Worm (Caenorhabditis elegans) whole organism, late embryonic: ENCODE results near the gene nid-1.

ENCODE experiments used
- F13H6.1 ChIP-seq: sonication (generic microtip); optimal IDR thresholded peaks from 2 replicates; lab custom pipeline; 2016; ENCODE audit warnings: missing genetic modification characterization, missing compliant biosample characterization
- K02D7.2 ChIP-seq: sonication (generic microtip); optimal IDR thresholded peaks from 2 replicates; lab custom pipeline; 2017; ENCODE audit warnings: mild to moderate bottlenecking, missing genetic modification characterization, missing compliant biosample characterization
- K09A11.1 ChIP-seq: sonication (generic microtip); optimal IDR thresholded peaks from 2 replicates; lab custom pipeline; 2017; ENCODE audit warnings: antibody characterized with exemption, mild to moderate bottlenecking, missing genetic modification characterization, missing compliant biosample characterization; ENCODE audit not compliant: insufficient read depth
- T23F11.4 ChIP-seq: fragments of 200-800 bp; sonication (Bioruptor generic); optimal IDR thresholded peaks from 2 replicates; lab custom pipeline; 2018; ENCODE audit warnings: mild to moderate bottlenecking, missing genetic modification characterization, missing compliant biosample characterization
- Y22D7AL.16 ChIP-seq: sonication (generic microtip); optimal IDR thresholded peaks from 2 replicates; lab custom pipeline; 2016; ENCODE audit warnings: missing genetic modification characterization, missing compliant biosample characterization
- ahr-1 ChIP-seq: sonication (generic microtip); optimal IDR thresholded peaks from 2 replicates; lab custom pipeline; 2016; ENCODE audit warnings: missing genetic modification characterization, missing compliant biosample characterization
- ceh-14 ChIP-seq: sonication (generic microtip); optimal IDR thresholded peaks from 2 replicates; lab custom pipeline; 2016; ENCODE audit warnings: missing genotype, missing genetic modification characterization, missing compliant biosample characterization
- ceh-18 ChIP-seq: sonication (generic microtip); optimal IDR thresholded peaks from 2 replicates; lab custom pipeline; 2016; ENCODE audit warnings: missing genetic modification characterization, missing compliant biosample characterization
- ceh-34 ChIP-seq: sonication (generic microtip); optimal IDR thresholded peaks from 2 replicates; lab custom pipeline; 2016; ENCODE audit warnings: mild to moderate bottlenecking, missing genetic modification characterization, missing compliant biosample characterization
- ceh-45 ChIP-seq: fragments of 200-800 bp; sonication (Bioruptor generic); IDR thresholded peaks from 2 replicates; pipeline ENCODE4 v1.3.6; 2022; ENCODE audit warnings: missing genetic modification reagents, missing genetic modification characterization, missing compliant biosample characterization
- che-1 ChIP-seq: sonication (generic microtip); optimal IDR thresholded peaks from 2 replicates; lab custom pipeline; 2016; ENCODE audit warnings: mild to moderate bottlenecking, missing genetic modification characterization, missing compliant biosample characterization
- dve-1 ChIP-seq: sonication (generic microtip); optimal IDR thresholded peaks from 2 replicates; lab custom pipeline; 2017; ENCODE audit warnings: antibody characterized with exemption, mild to moderate bottlenecking, missing genetic modification characterization, missing compliant biosample characterization
- elt-2 ChIP-seq: sonication (generic microtip); optimal IDR thresholded peaks from 2 replicates; lab custom pipeline; 2016; ENCODE audit warnings: missing genetic modification reagents, missing genetic modification characterization, missing compliant biosample characterization
- ets-4 ChIP-seq: sonication (generic microtip); optimal IDR thresholded peaks from 2 replicates; lab custom pipeline; 2016; ENCODE audit warnings: missing genetic modification characterization, missing compliant biosample characterization
- fax-1 ChIP-seq: sonication (generic microtip); optimal IDR thresholded peaks from 2 replicates; lab custom pipeline; 2016; ENCODE audit warnings: missing genotype, missing genetic modification characterization, missing compliant biosample characterization
- fkh-10 ChIP-seq: fragments of 150-350 bp; optimal IDR thresholded peaks from 2 replicates; lab custom pipeline; 2014; ENCODE audit warnings: missing biosample characterization, missing genetic modification reagents, missing genetic modification characterization
- fkh-6 ChIP-seq: sonication (generic microtip); optimal IDR thresholded peaks from 2 replicates; lab custom pipeline; 2016; ENCODE audit warnings: missing genetic modification characterization, missing compliant biosample characterization
- gmeb-2 ChIP-seq: sonication (generic microtip); optimal IDR thresholded peaks from 2 replicates; lab custom pipeline; 2016; ENCODE audit warnings: missing genetic modification characterization, inconsistent platforms, missing compliant biosample characterization
- hlh-13 ChIP-seq: fragments of 200-800 bp; sonication (Bioruptor generic); optimal IDR thresholded peaks from 2 replicates; lab custom pipeline; 2018; ENCODE audit warnings: mild to moderate bottlenecking, missing genetic modification characterization, missing compliant biosample characterization
- hlh-6 ChIP-seq: sonication (generic microtip); optimal IDR thresholded peaks from 2 replicates; lab custom pipeline; 2016; ENCODE audit warnings: missing genotype, missing genetic modification characterization, missing compliant biosample characterization
- hlh-8 ChIP-seq: sonication (generic microtip); optimal IDR thresholded peaks from 2 replicates; lab custom pipeline; 2016; ENCODE audit warnings: missing genotype, missing genetic modification characterization, missing compliant biosample characterization
- mec-3 ChIP-seq: sonication (generic microtip); optimal IDR thresholded peaks from 2 replicates; lab custom pipeline; 2016; ENCODE audit warnings: borderline replicate concordance, missing genetic modification characterization, missing compliant biosample characterization
- nfya-1 ChIP-seq: sonication (generic microtip); optimal IDR thresholded peaks from 2 replicates; lab custom pipeline; 2017; ENCODE audit warnings: missing genetic modification characterization, mild to moderate bottlenecking, missing compliant biosample characterization, antibody characterized with exemption, moderate library complexity
- nhr-232 ChIP-seq: sonication (generic microtip); optimal IDR thresholded peaks from 2 replicates; lab custom pipeline; 2016; ENCODE audit warnings: missing genetic modification characterization, missing compliant biosample characterization
- npax-4 ChIP-seq: sonication (generic microtip); optimal IDR thresholded peaks from 2 replicates; lab custom pipeline; 2016; ENCODE audit warnings: missing genetic modification characterization, missing compliant biosample characterization
- odd-2 ChIP-seq: sonication (generic microtip); optimal IDR thresholded peaks from 2 replicates; lab custom pipeline; 2017; ENCODE audit warnings: antibody characterized with exemption, mild to moderate bottlenecking, missing genetic modification characterization, missing compliant biosample characterization
- pag-3 ChIP-seq: sonication (generic microtip); optimal IDR thresholded peaks from 2 replicates; lab custom pipeline; 2016; ENCODE audit warnings: missing compliant biosample characterization, missing genetic modification characterization, borderline replicate concordance
- pat-9 ChIP-seq: fragments of 200-800 bp; sonication (Bioruptor generic); optimal IDR thresholded peaks from 2 replicates; lab custom pipeline; 2018; ENCODE audit warnings: mild to moderate bottlenecking, missing genetic modification characterization, moderate library complexity, missing compliant biosample characterization
- pha-2 ChIP-seq: sonication (generic microtip); optimal IDR thresholded peaks from 2 replicates; lab custom pipeline; 2017; ENCODE audit warnings: mild to moderate bottlenecking, missing genetic modification characterization, missing compliant biosample characterization
- pros-1 ChIP-seq: fragments of 150-350 bp; optimal IDR thresholded peaks from 2 replicates; lab custom pipeline; 2014; ENCODE audit warnings: missing biosample characterization, missing genetic modification reagents, missing genetic modification characterization
- sdc-2 ChIP-seq: sonication (generic microtip); optimal IDR thresholded peaks from 2 replicates; lab custom pipeline; 2016; ENCODE audit warnings: missing genotype, missing genetic modification characterization, missing compliant biosample characterization
- sox-2 ChIP-seq: fragments of 200-800 bp; sonication (Bioruptor generic); IDR thresholded peaks from 2 replicates; pipeline ENCODE4 v1.3.6; 2022; ENCODE audit warnings: missing genetic modification reagents, missing genetic modification characterization, missing compliant biosample characterization
- tbx-2 ChIP-seq: sonication (generic microtip); optimal IDR thresholded peaks from 2 replicates; lab custom pipeline; 2016; ENCODE audit warnings: missing genetic modification characterization, missing compliant biosample characterization
- tbx-7 ChIP-seq: sonication (generic microtip); optimal IDR thresholded peaks from 2 replicates; lab custom pipeline; 2016; ENCODE audit warnings: missing genotype, missing genetic modification characterization, missing compliant biosample characterization
- ttx-3 ChIP-seq: sonication (generic microtip); optimal IDR thresholded peaks from 2 replicates; lab custom pipeline; 2016; ENCODE audit warnings: missing genetic modification reagents, missing genetic modification characterization, missing compliant biosample characterization
- unc-42 ChIP-seq: sonication (generic microtip); optimal IDR thresholded peaks from 2 replicates; lab custom pipeline; 2016; ENCODE audit warnings: missing genotype, missing genetic modification characterization, missing compliant biosample characterization
- unc-55 ChIP-seq: sonication (generic microtip); optimal IDR thresholded peaks from 2 replicates; lab custom pipeline; 2017; ENCODE audit warnings: missing biosample characterization, missing genetic modification reagents, missing genetic modification characterization
- zip-5 ChIP-seq: sonication (generic microtip); optimal IDR thresholded peaks from 2 replicates; lab custom pipeline; 2016; ENCODE audit warnings: missing genetic modification characterization, missing compliant biosample characterization

The nid-1 gene

ce11 chrV:12906732-12907131, 3.2 kb upstream of the nid-1 start, which contains the start of gene ttr-29:
TSS of gene ttr-29 (minus strand) at chrV:12906832.
- TF ChIP-seq fkh-10 (GFP tag; lab: Kevin White, UChicago) = no peak
- TF ChIP-seq tbx-2 = no peak
- TF ChIP-seq ets-4 (tag; lab: Kevin White, UChicago) = no peak
- TF ChIP-seq mec-3 = no peak
- no peak for TF ChIP-seq ahr-1
- no peak for TF ChIP-seq gmeb-2 (tag; lab: Kevin White, UChicago)
- no peak for TF ChIP-seq fkh-6 (tag; lab: Kevin White, UChicago)
- TF ChIP-seq odd-2 = no peak
- TF ChIP-seq K02D7.2 (tag; lab: Kevin White, UChicago) = no peak
- no peak for TF ChIP-seq npax-4 (tag; lab: Kevin White, UChicago)
- TF ChIP-seq pat-9 (tag; lab: Kevin White, UChicago) = no peak
- TF ChIP-seq ceh-45 (GFP tag; lab: Robert Waterston, UW) = no peak
- no peak for TF ChIP-seq ceh-14 (tag; lab: Kevin White, UChicago)

- no peak for TF ChIP-seq K09A11.1
- peak; percentile 73 for TF ChIP-seq unc-55 (GFP tag; lab: Kevin White, UChicago)
Measured at ce11 chrV:12907436-12907835, 2.5 kb upstream of the nid-1 start.

- no peak for TF ChIP-seq ceh-45 (GFP tag; lab: Robert Waterston, UW)
- peak; percentile 6 for TF ChIP-seq ceh-34 (tag; lab: Kevin White, UChicago)
Measured at ce11 chrV:12908614-12909013, 1.3 kb upstream of the nid-1 start.

- TF ChIP-seq dve-1 (tag; lab: Kevin White, UChicago) (no peak), Y22D7AL.16 (no peak), tbx-7 (no peak), nhr-232 (tag; lab: Kevin White, UChicago) (no peak), fax-1 (tag; lab: Kevin White, UChicago) (no peak), nfya-1 (tag; lab: Kevin White, UChicago) (no peak), sdc-2 (tag; lab: Kevin White, UChicago) (no peak), zip-5 (no peak), hlh-8 (tag; lab: Kevin White, UChicago) (no peak), che-1 (no peak), F13H6.1 (tag; lab: Kevin White, UChicago) (no peak), odd-2 (no peak), pag-3 (tag; lab: Kevin White, UChicago) (no peak), elt-2 (tag; lab: Kevin White, UChicago) (no peak), T23F11.4 (GFP tag; lab: Kevin White, UChicago) (no peak), ttx-3 (tag; lab: Kevin White, UChicago) (no peak), pha-2 (no peak)
- TF ChIP-seq, all 69 proteins: peak for 0
Measured at ce11 chrV:12919705-12920104, 9.8 kb downstream of the nid-1 start, which contains the start of gene lipl-1. TSS of gene lipl-1 (plus strand) at chrV:12919986.

- TF ChIP-seq ceh-18 (tag; lab: Kevin White, UChicago) = no peak
- TF ChIP-seq ceh-34 (tag; lab: Kevin White, UChicago) = no peak
- TF ChIP-seq pros-1 (tag; lab: Kevin White, UChicago) = no peak
- no peak for TF ChIP-seq ahr-1
- no peak for TF ChIP-seq sox-2 (GFP tag; lab: Robert Waterston, UW)
- TF ChIP-seq dve-1 (tag; lab: Kevin White, UChicago) = no peak
- TF ChIP-seq hlh-13 (GFP tag; lab: Kevin White, UChicago) = no peak
- no peak for TF ChIP-seq hlh-6 (tag; lab: Kevin White, UChicago)
- TF ChIP-seq K09A11.1 = no peak
- TF ChIP-seq unc-42 (tag; lab: Kevin White, UChicago) = no peak
Measured at ce11 chrV:12921680-12922079, 11.8 kb downstream of the nid-1 start.
